Worm (Caenorhabditis elegans) whole organism, L3 larva: Measurements from ENCODE around the gene unc-23.
"Not testable (repeated sequence)": the region's sequence is repeated elsewhere in the genome, so short reads cannot be mapped to it uniquely, and the experiment has no call there.

ENCODE experiments used
- R02D3.7 ChIP-seq: fragments of 150-350 bp; optimal IDR thresholded peaks from 2 replicates; lab custom pipeline; 2014; ENCODE audit warnings: missing biosample characterization, missing genetic modification characterization
- aly-2 ChIP-seq: fragments of 150-350 bp; optimal IDR thresholded peaks from 2 replicates; lab custom pipeline; 2014; ENCODE audit warnings: missing biosample characterization, missing genetic modification characterization
- ama-1 ChIP-seq: fragments of 150-350 bp; optimal IDR thresholded peaks from 2 replicates; lab custom pipeline; 2018
- ceh-28 ChIP-seq: fragments of 150-350 bp; optimal IDR thresholded peaks from 2 replicates; lab custom pipeline; 2014; ENCODE audit warnings: missing biosample characterization, missing genetic modification reagents, missing genetic modification characterization
- ceh-82 ChIP-seq: fragments of 150-350 bp; optimal IDR thresholded peaks from 2 replicates; lab custom pipeline; 2014; ENCODE audit warnings: missing biosample characterization, missing genetic modification characterization
- ceh-9 ChIP-seq: sonication (generic microtip); optimal IDR thresholded peaks from 2 replicates; lab custom pipeline; 2018; ENCODE audit warnings: missing biosample characterization, missing genetic modification characterization
- daf-12 ChIP-seq: fragments of 150-350 bp; optimal IDR thresholded peaks from 2 replicates; lab custom pipeline; 2014; ENCODE audit warnings: missing biosample characterization, missing genetic modification reagents, missing genetic modification characterization
- egl-27 ChIP-seq: sonication (generic microtip); optimal IDR thresholded peaks from 4 replicates; lab custom pipeline; 2017; ENCODE audit warnings: missing biosample characterization, missing genetic modification reagents, missing genetic modification characterization
- elt-1 ChIP-seq: fragments of 150-350 bp; optimal IDR thresholded peaks from 2 replicates; lab custom pipeline; 2014; ENCODE audit warnings: missing biosample characterization, missing genetic modification characterization
- elt-2 ChIP-seq: sonication (generic microtip); optimal IDR thresholded peaks from 2 replicates; lab custom pipeline; 2016; ENCODE audit warnings: missing genetic modification reagents, mild to moderate bottlenecking, missing genetic modification characterization, missing compliant biosample characterization
- elt-3 ChIP-seq, 3 experiments: fragments of 150-350 bp in 1 of 3; sonication (generic microtip) in 2 of 3; optimal IDR thresholded peaks; 2 replicates in 2 of 3; 4 replicates in 1 of 3; lab custom pipeline; 2014 to 2017; ENCODE audit warnings: missing biosample characterization in 3 of 3, missing genetic modification characterization in 3 of 3
- eor-1 ChIP-seq, 2 experiments: fragments of 150-350 bp; optimal IDR thresholded peaks; 2 replicates each; lab custom pipeline; 2014 to 2018; ENCODE audit warnings: missing biosample characterization in 2 of 2, missing genetic modification characterization in 2 of 2
- fkh-2 ChIP-seq: fragments of 150-350 bp; optimal IDR thresholded peaks from 2 replicates; lab custom pipeline; 2014; ENCODE audit warnings: missing biosample characterization, missing genetic modification reagents, missing genetic modification characterization
- fos-1 ChIP-seq: fragments of 150-350 bp; optimal IDR thresholded peaks from 2 replicates; lab custom pipeline; 2014; ENCODE audit warnings: missing biosample characterization, missing genetic modification characterization
- hmg-11 ChIP-seq: sonication (generic microtip); optimal IDR thresholded peaks from 2 replicates; lab custom pipeline; 2016; ENCODE audit warnings: missing genetic modification characterization, missing compliant biosample characterization
- jun-1 ChIP-seq: fragments of 150-350 bp; optimal IDR thresholded peaks from 2 replicates; lab custom pipeline; 2014; ENCODE audit warnings: missing biosample characterization, missing genetic modification reagents, missing genetic modification characterization
- lin-15B ChIP-seq: fragments of 150-350 bp; optimal IDR thresholded peaks from 2 replicates; lab custom pipeline; 2014; ENCODE audit warnings: missing biosample characterization, missing genetic modification characterization
- lin-39 ChIP-seq: fragments of 150-350 bp; optimal IDR thresholded peaks from 2 replicates; lab custom pipeline; 2018; ENCODE audit warnings: missing biosample characterization, missing genetic modification reagents, missing genetic modification characterization
- lsy-12 ChIP-seq: sonication (generic microtip); optimal IDR thresholded peaks from 2 replicates; lab custom pipeline; 2016; ENCODE audit warnings: mild to moderate bottlenecking, missing genetic modification characterization, missing compliant biosample characterization
- mml-1 ChIP-seq: fragments of 150-350 bp; sonication (generic microtip); optimal IDR thresholded peaks from 3 replicates; lab custom pipeline; 2014; ENCODE audit warnings: missing biosample characterization, missing genetic modification characterization
- nfya-1 ChIP-seq: sonication (generic microtip); optimal IDR thresholded peaks from 2 replicates; lab custom pipeline; 2017; ENCODE audit warnings: missing genetic modification characterization, mild to moderate bottlenecking, missing compliant biosample characterization, antibody characterized with exemption, moderate library complexity; ENCODE audit not compliant: insufficient read depth
- nhr-11 ChIP-seq: fragments of 150-350 bp; optimal IDR thresholded peaks from 2 replicates; lab custom pipeline; 2014; ENCODE audit warnings: missing biosample characterization, missing genetic modification characterization
- nhr-12 ChIP-seq: fragments of 150-350 bp; optimal IDR thresholded peaks from 2 replicates; lab custom pipeline; 2014; ENCODE audit warnings: missing biosample characterization, missing genetic modification characterization
- nhr-23 ChIP-seq: fragments of 150-350 bp; optimal IDR thresholded peaks from 2 replicates; lab custom pipeline; 2014; ENCODE audit warnings: missing biosample characterization, missing genetic modification reagents, missing genetic modification characterization
- nhr-25 ChIP-seq: sonication (generic microtip); optimal IDR thresholded peaks from 2 replicates; lab custom pipeline; 2017; ENCODE audit warnings: missing biosample characterization, missing genetic modification characterization
- nhr-43 ChIP-seq: sonication (generic microtip); optimal IDR thresholded peaks from 2 replicates; lab custom pipeline; 2016; ENCODE audit warnings: mild to moderate bottlenecking, missing genetic modification characterization, missing compliant biosample characterization; ENCODE audit not compliant: poor library complexity, severe bottlenecking
- nhr-67 ChIP-seq: fragments of 150-350 bp; optimal IDR thresholded peaks from 2 replicates; lab custom pipeline; 2014; ENCODE audit warnings: missing biosample characterization, missing genetic modification characterization
- pha-4 ChIP-seq: fragments of 150-350 bp; optimal IDR thresholded peaks from 2 replicates; lab custom pipeline; 2014; ENCODE audit warnings: missing biosample characterization, missing genetic modification reagents, missing genetic modification characterization
- pqm-1 ChIP-seq: fragments of 150-350 bp; optimal IDR thresholded peaks from 2 replicates; lab custom pipeline; 2017; ENCODE audit warnings: missing biosample characterization, missing genetic modification characterization, inconsistent platforms
- skn-1 ChIP-seq: fragments of 150-350 bp; optimal IDR thresholded peaks from 2 replicates; lab custom pipeline; 2014; ENCODE audit warnings: missing biosample characterization, missing genetic modification characterization
- snpc-4 ChIP-seq: fragments of 150-350 bp; optimal IDR thresholded peaks from 2 replicates; lab custom pipeline; 2014; ENCODE audit warnings: missing biosample characterization, missing genetic modification characterization
- tbx-2 ChIP-seq: sonication (generic microtip); optimal IDR thresholded peaks from 2 replicates; lab custom pipeline; 2016; ENCODE audit warnings: mild to moderate bottlenecking, missing genetic modification characterization, missing compliant biosample characterization
- unc-62 ChIP-seq: fragments of 150-350 bp; sonication (generic microtip); optimal IDR thresholded peaks from 4 replicates; lab custom pipeline; 2014; ENCODE audit warnings: missing biosample characterization, missing genetic modification reagents, missing genetic modification characterization
- zag-1 ChIP-seq: fragments of 150-350 bp; optimal IDR thresholded peaks from 2 replicates; lab custom pipeline; 2014; ENCODE audit warnings: missing biosample characterization, missing genetic modification characterization
- ztf-11 ChIP-seq: fragments of 150-350 bp; optimal IDR thresholded peaks from 2 replicates; lab custom pipeline; 2014; ENCODE audit warnings: missing biosample characterization, missing genetic modification characterization
- ztf-4 ChIP-seq: fragments of 150-350 bp; optimal IDR thresholded peaks from 2 replicates; lab custom pipeline; 2014; ENCODE audit warnings: missing biosample characterization, missing genetic modification characterization

Gene unc-23

DNA sequence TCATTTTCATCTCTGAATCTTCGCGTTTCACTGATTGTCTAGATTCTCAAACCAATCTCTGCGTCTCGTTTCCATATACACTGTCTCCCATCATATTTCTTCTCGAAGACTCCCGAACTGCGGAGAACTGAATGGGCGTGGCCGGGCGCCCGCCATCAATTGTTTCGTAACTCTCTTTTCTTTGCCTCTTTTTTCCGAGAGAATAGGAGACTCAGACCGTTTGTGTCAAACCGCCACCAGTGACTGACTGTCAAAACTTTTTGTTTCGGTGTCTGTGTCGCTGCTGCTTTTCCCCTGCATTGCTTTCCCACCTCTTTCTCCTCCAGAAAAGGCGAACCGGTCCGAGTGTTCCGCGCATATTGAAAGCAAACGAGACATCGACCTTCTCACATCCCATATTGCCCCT is at the start of gene unc-23:
Gene unc-23, plus strand, starts transcription at position 176 of the 406 bp plus-strand sequence.
- TF ChIP-seq elt-3 (tag; optimal IDR thresholded peaks at IDR 0.05; lab: Kevin White, UChicago), result peak; percentile 31 to 67 (median 56)
- TF ChIP-seq lsy-12, result peak; percentile 83
- peak; percentile 50 for TF ChIP-seq egl-27 (tag; lab: Kevin White, UChicago)
- no peak for TF ChIP-seq nhr-67
- TF ChIP-seq tbx-2 (tag; lab: Kevin White, UChicago), result peak; percentile 43
- TF ChIP-seq lin-15B (tag; lab: Kevin White, UChicago), result peak; percentile 26
- no peak for TF ChIP-seq ztf-4
- peak in 1 of 2 experiments; percentile 51 for TF ChIP-seq eor-1 (tag; optimal IDR thresholded peaks at IDR 0.05; lab: Kevin White, UChicago)
- TF ChIP-seq lin-39 (tag; lab: Kevin White, UChicago), result peak; percentile 44
- peak; percentile 78 for TF ChIP-seq nfya-1 (tag; lab: Kevin White, UChicago)
- TF ChIP-seq nhr-25 (tag; lab: Kevin White, UChicago), result peak; percentile 92
- no peak for TF ChIP-seq nhr-12 (tag; lab: Kevin White, UChicago)
- TF ChIP-seq nhr-11 (tag; lab: Kevin White, UChicago), result peak; percentile 68
- no peak for TF ChIP-seq ztf-11 (tag; lab: Kevin White, UChicago)
- TF ChIP-seq unc-62 (GFP tag; lab: Kevin White, UChicago), result peak; percentile 70
- TF ChIP-seq elt-1 (tag; lab: Kevin White, UChicago), result peak; percentile 2
- TF ChIP-seq jun-1 (tag; lab: Kevin White, UChicago), result peak; percentile 86
- TF ChIP-seq mml-1 (tag; lab: Kevin White, UChicago), result peak; percentile 5
- peak; percentile 90 for TF ChIP-seq nhr-43 (tag; lab: Kevin White, UChicago)
- no peak for TF ChIP-seq zag-1 (tag; lab: Kevin White, UChicago)
- peak; percentile 81 for TF ChIP-seq pha-4 (tag; lab: Kevin White, UChicago)
- peak; percentile 86 for TF ChIP-seq nhr-23 (tag; lab: Kevin White, UChicago)
- no peak for TF ChIP-seq ceh-82 (tag; lab: Kevin White, UChicago)
- peak; percentile 35 for TF ChIP-seq pqm-1 (tag; lab: Kevin White, UChicago)
- TF ChIP-seq ama-1 (lab: Kevin White, UChicago), result peak; percentile 56
- peak; percentile 56 for TF ChIP-seq fos-1
- peak; percentile 84 for TF ChIP-seq elt-2 (tag; lab: Kevin White, UChicago)
- peak; percentile 48 for TF ChIP-seq R02D3.7
- TF ChIP-seq ceh-28 (tag; lab: Kevin White, UChicago), result peak; percentile 80
- TF ChIP-seq daf-12 (tag; lab: Kevin White, UChicago), result no peak

ce11 chrV:8897942-8898419 is 38.2 kb upstream of the unc-23 start, which contains the start of the genes his-17 and his-18:
Gene his-17, minus strand, starts transcription at chrV:8897992.
Gene his-18, plus strand, starts transcription at chrV:8898228.
- not testable (repeated sequence) for TF ChIP-seq eor-1 (tag; optimal IDR thresholded peaks at IDR 0.05; lab: Kevin White, UChicago); zag-1 (tag; lab: Kevin White, UChicago); nhr-23 (tag; lab: Kevin White, UChicago)

- no peak for TF ChIP-seq ztf-11 (tag; lab: Kevin White, UChicago)
- TF ChIP-seq lin-15B (tag; lab: Kevin White, UChicago), result no peak
- TF ChIP-seq ztf-4, result no peak
Observed at ce11 chrV:8898756-8899155, 37.4 kb upstream of the unc-23 start, which contains the start of gene frpr-13. Gene frpr-13, plus strand, starts transcription at chrV:8899056.

- TF ChIP-seq eor-1 (tag; optimal IDR thresholded peaks at IDR 0.05; lab: Kevin White, UChicago) (no peak), ceh-9 (tag; lab: Kevin White, UChicago) (no peak), nfya-1 (tag; lab: Kevin White, UChicago) (no peak), pha-4 (tag; lab: Kevin White, UChicago) (no peak), pqm-1 (tag; lab: Kevin White, UChicago) (no peak), jun-1 (tag; lab: Kevin White, UChicago) (no peak), elt-3 (tag; optimal IDR thresholded peaks at IDR 0.05; lab: Kevin White, UChicago) (no peak), snpc-4 (tag; lab: Kevin White, UChicago) (no peak), lin-15B (tag; lab: Kevin White, UChicago) (no peak), nhr-12 (tag; lab: Kevin White, UChicago) (no peak), fkh-2 (tag; lab: Kevin White, UChicago) (no peak), aly-2 (no peak), skn-1 (tag; lab: Kevin White, UChicago) (no peak), nhr-11 (tag; lab: Kevin White, UChicago) (no peak), ztf-4 (no peak), nhr-25 (tag; lab: Kevin White, UChicago) (no peak), hmg-11 (tag; lab: Kevin White, UChicago) (no peak), ama-1 (lab: Kevin White, UChicago) (no peak), R02D3.7 (no peak)
Observed at ce11 chrV:8902697-8903096, 33.5 kb upstream of the unc-23 start, which contains the start of gene frpr-12. Gene frpr-12, plus strand, starts transcription at chrV:8902997.
